Worm (Caenorhabditis elegans) whole organism, young adult: Measurements from ENCODE around the gene nhr-202.

Experiments used
- aptf-2 ChIP-seq: fragments of 200-800 bp; sonication (Bioruptor generic); conservative IDR thresholded peaks from 2 replicates; pipeline ENCODE4 v1.3.6; 2022; ENCODE audit warnings: missing genetic modification reagents, missing genetic modification characterization, missing compliant biosample characterization
- lsl-1 ChIP-seq: fragments of 200-800 bp; sonication (Bioruptor generic); optimal IDR thresholded peaks from 2 replicates; lab custom pipeline; 2018; ENCODE audit warnings: mild to moderate bottlenecking, missing genetic modification characterization, moderate library complexity, missing compliant biosample characterization
- nfyb-1 ChIP-seq: fragments of 200-800 bp; sonication (Bioruptor generic); IDR thresholded peaks from 2 replicates; pipeline ENCODE4 v1.3.6; 2022; ENCODE audit warnings: missing genetic modification reagents, missing genetic modification characterization, missing compliant biosample characterization
- nhr-120 ChIP-seq: fragments of 200-800 bp; sonication (Bioruptor generic); IDR thresholded peaks from 2 replicates; pipeline ENCODE4 v1.3.6; 2022; ENCODE audit warnings: missing genetic modification characterization, missing compliant biosample characterization
- ztf-22 ChIP-seq: fragments of 200-800 bp; sonication (Bioruptor generic); optimal IDR thresholded peaks from 2 replicates; lab custom pipeline; 2018; ENCODE audit warnings: mild to moderate bottlenecking, missing genetic modification characterization, moderate library complexity, missing compliant biosample characterization
- ztf-25 ChIP-seq: fragments of 200-800 bp; sonication (Bioruptor generic); IDR thresholded peaks from 2 replicates; pipeline ENCODE4 v1.3.6; 2022; ENCODE audit warnings: missing genetic modification reagents, missing genetic modification characterization, missing compliant biosample characterization
- ztf-26 ChIP-seq: sonication (generic microtip); optimal IDR thresholded peaks from 2 replicates; lab custom pipeline; 2017; ENCODE audit warnings: missing genetic modification characterization, missing compliant biosample characterization

ce11 chrV:512420-512819 lies 50.0 kb downstream of the nhr-202 start, which contains the start of gene srh-37:
- TF ChIP-seq ztf-22 (no peak), nhr-120 (GFP tag; lab: Robert Waterston, UW) (no peak), nfyb-1 (GFP tag; lab: Robert Waterston, UW) (no peak), lsl-1 (GFP tag; lab: Kevin White, UChicago) (no peak), ztf-25 (GFP tag; lab: Robert Waterston, UW) (no peak), ztf-26 (no peak), aptf-2 (GFP tag; lab: Robert Waterston, UW) (no peak)
